Worm (Caenorhabditis elegans) whole organism, L4/young adult: ENCODE measurements around the gene chil-3.
"Not testable (repeated sequence)": the region's sequence is repeated elsewhere in the genome, so short reads cannot be mapped to it uniquely, and the experiment has no call there.

ENCODE experiments used
- W03F9.2 ChIP-seq: fragments of 150-350 bp; optimal IDR thresholded peaks from 2 replicates; lab custom pipeline; 2014; ENCODE audit warnings: missing biosample characterization, missing genetic modification characterization
- dao-5 ChIP-seq: sonication (generic microtip); optimal IDR thresholded peaks from 2 replicates; lab custom pipeline; 2016; ENCODE audit warnings: missing genotype, missing genetic modification characterization, moderate library complexity, missing compliant biosample characterization
- him-1 ChIP-seq: sonication (generic microtip); optimal IDR thresholded peaks from 2 replicates; lab custom pipeline; 2016; ENCODE audit warnings: missing genotype, missing genetic modification reagents, missing genetic modification characterization, missing compliant biosample characterization

chil-3 gene

ce11 chrII:9872961-9873360, 11.7 kb upstream of the chil-3 start, which contains the start of gene chil-8:
Gene chil-8 (minus strand): TSS chrII:9873061.
- TF ChIP-seq dao-5 (no peak), W03F9.2 (tag; lab: Kevin White, UChicago) (no peak), him-1 (no peak)

DNA sequence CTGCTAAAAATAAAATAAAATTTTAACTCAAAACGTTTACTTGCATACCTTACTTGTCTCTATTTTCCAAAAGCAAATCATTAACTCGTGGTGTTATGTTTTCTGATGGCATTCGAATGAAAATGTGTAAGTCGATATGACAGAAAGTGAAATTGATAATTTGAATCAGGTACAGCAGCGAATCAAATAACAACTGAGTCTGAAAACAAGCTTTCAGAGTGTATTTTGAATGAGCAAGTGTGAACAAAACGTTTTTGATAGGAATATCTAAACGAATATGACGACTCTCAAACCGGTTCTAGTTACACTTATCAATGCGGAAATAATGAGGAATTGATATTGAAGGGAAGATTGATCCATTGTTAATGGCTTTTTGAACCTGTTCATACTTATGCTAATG, 9.8 kb upstream of the chil-3 start, which contains the start of gene chil-7:
chil-7 (minus strand) TSS at position 112 of the 400 bp plus-strand sequence.
- TF ChIP-seq him-1 (no peak), dao-5 (no peak), W03F9.2 (tag; lab: Kevin White, UChicago) (no peak)

DNA sequence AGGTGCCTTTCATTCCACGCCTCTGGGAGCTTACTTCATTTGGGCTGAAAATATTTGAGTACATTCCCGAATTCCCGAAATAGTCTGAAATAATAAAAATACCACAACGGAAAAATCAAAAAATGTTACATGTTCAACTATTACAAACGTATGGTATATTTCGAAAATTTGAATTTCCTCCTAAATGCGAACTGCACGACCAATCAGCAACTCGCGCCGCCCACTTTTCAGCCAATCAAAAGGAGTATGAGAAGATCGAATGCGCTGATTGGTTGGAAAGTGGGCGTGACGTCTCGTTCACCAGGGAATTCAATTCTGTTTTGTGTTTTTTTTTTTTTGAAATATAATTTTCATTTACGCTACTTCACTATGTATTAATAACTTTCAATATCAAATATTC, 7.4 kb upstream of the chil-3 start, which contains the start of gene old-1:
old-1 (minus strand) TSS at position 50 of the 400 bp plus-strand sequence.
- TF ChIP-seq him-1, result no peak
- no peak for TF ChIP-seq dao-5
- TF ChIP-seq W03F9.2 (tag; lab: Kevin White, UChicago), result no peak

DNA sequence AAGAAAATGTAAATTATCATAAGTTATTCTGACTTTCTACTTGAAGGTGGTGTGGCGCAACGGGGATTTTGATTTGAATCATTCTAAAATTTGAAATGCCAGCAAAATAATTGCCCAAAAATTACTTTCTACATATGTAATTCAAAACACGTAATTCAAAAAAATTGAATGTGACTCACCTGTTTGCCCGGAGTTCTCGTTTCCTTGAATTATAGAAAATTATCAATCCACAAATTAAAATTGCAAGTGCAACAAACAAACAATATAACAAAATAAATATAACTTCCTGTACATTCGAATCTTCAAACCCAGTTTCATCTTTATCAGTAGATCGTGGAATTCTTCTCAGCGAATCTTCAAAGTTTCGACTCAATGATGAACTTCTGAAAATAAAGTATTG, 6.9 kb upstream of the chil-3 start:
- TF ChIP-seq dao-5 (no peak), W03F9.2 (tag; lab: Kevin White, UChicago) (no peak), him-1 (no peak)

DNA sequence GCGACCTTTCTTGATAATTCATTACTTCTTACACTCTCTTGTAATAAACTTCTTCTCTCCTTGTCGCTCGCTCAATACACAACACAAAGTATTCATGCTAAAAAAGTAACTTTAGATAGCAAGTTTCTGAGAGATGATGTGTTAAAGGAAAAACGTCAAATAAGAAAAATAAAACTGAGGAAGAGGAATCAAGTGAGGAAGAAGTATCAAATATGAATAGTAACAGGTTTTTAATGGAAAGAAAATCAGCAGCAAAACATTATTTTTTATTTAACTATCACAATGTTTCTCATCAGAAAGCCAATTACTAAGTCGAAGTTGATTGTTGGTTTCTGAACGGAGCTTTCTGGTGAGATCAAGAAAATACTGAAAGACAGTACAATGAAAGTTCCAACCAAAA, 5.1 kb upstream of the chil-3 start, which contains the start of gene chil-1:
chil-1 (minus strand) TSS at position 101 of the 400 bp plus-strand sequence.
- not testable (repeated sequence) for TF ChIP-seq him-1; dao-5; W03F9.2 (tag; lab: Kevin White, UChicago)

DNA sequence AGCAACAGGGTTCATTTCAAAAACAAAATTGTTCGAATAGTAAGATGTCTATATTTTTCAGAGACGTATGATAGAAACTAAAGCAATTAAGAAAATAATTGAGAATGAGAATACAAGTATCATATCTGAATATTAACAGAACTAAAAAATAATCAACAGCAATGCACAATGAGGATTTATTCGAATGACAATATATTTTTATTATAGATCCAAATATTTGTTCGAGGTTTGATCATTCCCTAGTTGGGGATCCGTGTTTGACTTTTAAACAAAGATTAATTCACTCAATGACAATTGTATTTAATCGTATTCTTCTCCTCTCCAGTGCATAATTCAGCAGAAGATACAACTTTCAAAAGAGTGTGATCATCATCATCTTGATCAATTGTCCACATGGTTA, 853 bp upstream of the chil-3 start, which contains the start of gene C08H9.18:
C08H9.18 (minus strand) TSS at position 101 of the 400 bp plus-strand sequence.
- TF ChIP-seq dao-5 (no peak), him-1 (no peak), W03F9.2 (tag; lab: Kevin White, UChicago) (no peak)

DNA sequence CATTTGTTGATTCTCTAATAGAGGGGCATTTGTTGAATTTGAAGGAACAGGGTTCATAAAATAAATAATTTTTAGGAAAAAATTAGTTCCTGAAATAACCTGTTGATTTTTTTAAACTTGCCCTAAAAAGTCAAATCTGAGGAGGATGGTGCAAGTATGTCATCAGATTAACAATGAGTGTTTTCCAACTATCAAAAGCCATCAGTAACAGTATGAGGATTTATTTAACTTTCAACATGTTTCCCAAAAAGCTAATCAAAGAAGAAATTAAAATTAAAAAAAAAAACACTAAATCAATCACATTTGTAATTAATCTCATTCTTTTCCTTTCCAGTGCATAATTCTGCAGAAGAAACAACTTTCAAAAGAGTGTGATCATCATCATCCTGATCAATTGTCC, 1.7 kb downstream of the chil-3 start, which contains the start of gene chil-5:
chil-5 (minus strand) TSS at position 101 of the 400 bp plus-strand sequence.
- TF ChIP-seq dao-5 (no peak), W03F9.2 (tag; lab: Kevin White, UChicago) (no peak), him-1 (no peak)

DNA sequence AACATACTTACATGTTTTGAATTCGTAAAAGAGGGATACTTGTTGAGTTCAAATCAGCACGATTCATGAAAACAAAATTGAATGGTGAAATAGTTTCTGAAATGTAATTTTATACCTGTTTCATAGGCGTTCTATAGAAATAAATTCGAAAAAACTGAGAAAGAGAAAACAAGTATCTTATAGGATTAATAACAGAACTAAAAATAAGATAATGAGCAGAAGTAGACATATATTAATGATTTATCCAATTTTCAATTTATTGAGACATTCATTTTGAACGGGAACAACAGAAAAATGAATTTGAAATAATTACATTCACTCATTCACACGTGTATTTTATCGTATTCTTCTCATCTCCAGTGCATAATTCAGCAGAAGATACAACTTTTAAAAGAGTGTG, 3.5 kb downstream of the chil-3 start, which contains the start of gene chil-6:
chil-6 (minus strand) TSS at position 101 of the 400 bp plus-strand sequence.
- TF ChIP-seq dao-5, result no peak
- TF ChIP-seq W03F9.2 (tag; lab: Kevin White, UChicago), result no peak
- TF ChIP-seq him-1, result no peak

- TF ChIP-seq W03F9.2 (tag; lab: Kevin White, UChicago), result no peak
- TF ChIP-seq dao-5, result no peak
- TF ChIP-seq him-1, result no peak
Observed at ce11 chrII:9855620-9856019, 5.7 kb downstream of the chil-3 start, which contains the start of gene chil-4. Gene chil-4 (minus strand): TSS chrII:9855720.

DNA sequence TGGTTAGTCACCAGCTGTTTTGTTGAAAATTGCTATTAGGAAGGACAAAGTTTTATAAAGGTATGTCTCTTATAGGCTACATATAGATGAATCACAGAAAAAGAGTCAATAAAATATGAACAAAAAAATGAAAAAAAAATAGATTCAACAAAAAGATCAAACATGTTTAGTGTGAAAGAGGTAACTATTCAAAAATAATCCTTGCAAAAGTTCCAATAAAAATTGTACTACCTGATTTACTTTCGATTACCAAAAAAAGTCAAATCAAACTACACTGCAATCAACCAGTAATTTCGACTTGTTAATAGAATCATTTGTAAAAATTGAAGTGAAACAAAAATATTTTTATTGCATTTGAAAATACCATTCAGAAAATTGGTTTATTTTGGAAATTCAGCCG, 10.3 kb downstream of the chil-3 start, which contains the start of gene ZK938.10:
ZK938.10 (minus strand) TSS at position 101 of the 400 bp plus-strand sequence.
- TF ChIP-seq him-1, result no peak
- no peak for TF ChIP-seq W03F9.2 (tag; lab: Kevin White, UChicago)
- no peak for TF ChIP-seq dao-5

DNA sequence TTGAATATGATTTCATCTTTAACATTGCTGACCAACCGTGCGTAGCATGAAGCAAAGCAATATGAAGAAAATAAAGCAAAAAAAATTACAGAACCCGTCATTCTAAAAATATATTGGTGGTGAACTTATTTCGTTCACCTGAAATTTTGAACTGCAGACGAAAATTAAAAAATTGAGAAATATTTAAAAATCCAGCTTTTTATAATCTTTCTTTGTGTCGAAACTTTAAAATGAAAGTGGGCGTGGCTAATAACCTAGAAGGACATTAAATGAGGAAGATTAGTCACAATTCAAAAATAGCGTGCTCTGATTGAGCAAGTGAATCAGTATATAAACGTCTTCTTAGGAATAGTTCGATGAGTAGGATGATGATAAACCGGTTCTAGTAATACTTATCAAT, 11.8 kb downstream of the chil-3 start, which contains the start of gene old-2:
old-2 (minus strand) TSS at position 101 of the 400 bp plus-strand sequence.
- no peak for TF ChIP-seq dao-5
- TF ChIP-seq him-1, result no peak
- TF ChIP-seq W03F9.2 (tag; lab: Kevin White, UChicago), result no peak

DNA sequence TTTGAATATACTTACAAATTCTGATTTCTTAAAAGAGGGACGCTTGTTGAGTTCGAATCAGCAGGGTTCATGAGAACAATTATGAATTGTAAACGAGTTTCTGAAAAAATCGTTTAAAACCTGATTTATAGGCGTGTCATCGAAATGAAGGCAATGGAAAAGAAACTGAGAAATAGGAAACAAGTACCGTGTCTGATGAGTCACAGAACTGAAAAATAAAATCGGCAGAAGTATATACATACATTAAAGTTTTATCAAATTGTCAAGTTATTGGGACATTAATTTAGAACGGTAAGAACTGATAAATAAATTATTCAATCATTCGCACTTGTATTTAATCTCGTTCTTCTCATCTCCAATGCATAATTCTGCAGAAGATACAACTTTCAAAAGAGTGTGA, 16.1 kb downstream of the chil-3 start, which contains the start of gene chil-9:
chil-9 (minus strand) TSS at position 101 of the 400 bp plus-strand sequence.
- no peak for TF ChIP-seq W03F9.2 (tag; lab: Kevin White, UChicago)
- TF ChIP-seq dao-5, result no peak
- no peak for TF ChIP-seq him-1

- TF ChIP-seq W03F9.2 (tag; lab: Kevin White, UChicago) (no peak), him-1 (no peak), dao-5 (no peak)
Observed at ce11 chrII:9841985-9842505, 19.2 kb downstream of the chil-3 start, which contains the start of gene rnh-1.2. Gene rnh-1.2 (minus strand): TSS chrII:9842035.

DNA sequence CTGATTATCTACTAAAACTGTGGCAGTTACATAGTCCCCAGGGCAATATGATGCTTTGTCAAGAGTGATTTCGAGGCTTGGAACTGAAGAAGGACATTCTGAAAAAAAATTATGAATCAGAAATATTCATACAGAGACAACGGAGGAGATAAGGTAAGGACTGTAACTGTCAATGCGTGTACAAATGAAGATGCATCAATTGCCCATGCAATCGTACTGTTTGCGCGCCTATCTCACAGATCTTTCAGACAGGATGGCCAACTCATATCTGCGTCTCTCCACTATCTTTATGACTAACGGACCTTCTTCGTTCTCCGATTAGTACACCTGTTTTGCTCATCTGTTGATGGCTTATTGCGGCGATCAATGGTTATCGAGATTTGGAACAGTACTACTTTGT, 21.0 kb downstream of the chil-3 start, which contains the start of gene ZK938.11:
ZK938.11 (minus strand) TSS at position 101 of the 400 bp plus-strand sequence.
- TF ChIP-seq him-1, result no peak
- no peak for TF ChIP-seq W03F9.2 (tag; lab: Kevin White, UChicago)
- TF ChIP-seq dao-5, result no peak
